Fruit fly (Drosophila melanogaster) whole organism: ENCODE data around the gene uncNacbeta.

Source experiments
- CG8478 ChIP-seq: fragments of >200 bp; optimal IDR thresholded peaks from 2 replicates; lab custom pipeline; 2018; ENCODE audit warnings: inconsistent platforms
- Dll ChIP-seq: fragments of >200 bp; optimal IDR thresholded peaks from 2 replicates; lab custom pipeline; 2017
- EcR ChIP-seq, 2 experiments: fragments of >200 bp; optimal IDR thresholded peaks; 2 replicates each; lab custom pipeline; 2017; ENCODE audit warnings: missing biosample characterization in 2 of 2, missing genetic modification characterization in 2 of 2, missing genetic modification reagents in 2 of 2
- pan ChIP-seq: fragments of >200 bp; optimal IDR thresholded peaks from 2 replicates; lab custom pipeline; 2017
- psq ChIP-seq: fragments of >200 bp; optimal IDR thresholded peaks from 2 replicates; lab custom pipeline; 2017
- usp ChIP-seq: fragments of >200 bp; optimal IDR thresholded peaks from 2 replicates; lab custom pipeline; 2017; ENCODE audit warnings: missing biosample characterization, missing genetic modification characterization, mixed read lengths

The uncNacbeta gene

DNA sequence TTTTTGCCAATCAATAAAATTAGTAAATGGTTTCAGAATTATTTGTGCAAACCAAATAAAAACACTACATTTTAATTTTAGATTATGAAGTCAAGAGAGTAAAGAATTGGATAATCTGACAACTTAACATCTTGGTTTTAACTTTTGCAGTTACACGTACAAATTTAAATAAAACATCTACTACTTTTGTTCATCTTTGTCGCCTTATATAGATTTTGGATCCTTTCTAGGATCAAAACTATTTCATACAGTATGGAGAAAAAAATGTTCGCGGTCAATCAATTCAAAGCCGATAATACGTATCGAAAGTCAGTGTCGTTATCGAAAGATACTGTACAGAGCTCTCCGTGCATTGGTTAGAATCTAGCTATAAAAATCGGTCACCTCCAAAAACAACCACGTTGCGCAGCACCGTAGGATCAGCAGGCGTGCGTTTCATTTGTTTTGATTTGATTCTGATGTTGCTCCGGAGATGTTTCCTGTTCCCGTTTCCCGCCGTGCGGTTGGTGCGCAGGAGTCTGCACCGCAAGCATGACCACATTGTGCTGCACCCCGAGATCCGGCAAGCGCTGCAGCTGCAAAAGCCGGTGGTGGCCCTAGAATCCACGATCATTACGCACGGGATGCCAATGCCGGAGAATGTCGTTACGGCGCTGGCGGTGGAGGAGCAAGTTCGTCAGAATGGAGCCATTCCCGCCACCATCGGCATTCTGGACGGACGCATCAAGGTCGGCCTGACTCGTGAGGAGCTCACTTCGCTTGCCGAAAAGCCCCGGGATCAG, at the start of gene uncNacbeta, which contains the start of gene CG2794:
uncNacbeta (minus strand) TSS at position 51 of the 782 bp plus-strand sequence.
CG2794 (plus strand) TSS at position 395 of the 782 bp plus-strand sequence.
- TF ChIP-seq CG8478 (no peak), EcR (GFP tag; optimal IDR thresholded peaks at IDR 0.05; lab: Kevin White, UChicago) (no peak), pan (lab: Kevin White, UChicago) (no peak), usp (GFP tag; lab: Kevin White, UChicago) (no peak), psq (no peak), Dll (lab: Kevin White, UChicago) (no peak)

DNA sequence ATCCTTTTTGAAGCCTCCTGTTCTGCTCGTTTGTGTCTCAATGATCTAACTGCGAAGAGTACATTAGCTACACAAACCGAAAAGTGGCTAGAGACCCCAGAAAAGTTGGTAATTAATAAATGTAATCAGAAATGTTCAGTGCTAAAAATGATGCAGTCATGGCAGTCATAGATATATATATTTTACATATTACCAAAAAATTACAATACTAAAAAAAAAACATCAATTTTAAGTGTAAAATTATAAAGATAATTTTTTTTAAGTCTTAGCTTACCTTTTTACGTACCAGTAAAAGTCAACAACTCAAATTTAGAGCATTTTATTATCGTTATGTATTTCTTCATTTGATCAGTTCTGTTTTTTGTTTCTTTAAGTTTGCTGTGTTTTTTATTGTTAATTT, 49.2 kb upstream of the uncNacbeta start:
- TF ChIP-seq CG8478: no peak
- no peak for TF ChIP-seq EcR (GFP tag; optimal IDR thresholded peaks at IDR 0.05; lab: Kevin White, UChicago)

dm6 chr2L:609497-609896, 45.9 kb upstream of the uncNacbeta start:
- TF ChIP-seq pan (lab: Kevin White, UChicago) (no peak), CG8478 (no peak), Dll (lab: Kevin White, UChicago) (no peak), EcR (GFP tag; optimal IDR thresholded peaks at IDR 0.05; lab: Kevin White, UChicago) (no peak), usp (GFP tag; lab: Kevin White, UChicago) (no peak), psq (no peak)

dm6 chr2L:608143-608542, 44.5 kb upstream of the uncNacbeta start:
- TF ChIP-seq usp (GFP tag; lab: Kevin White, UChicago) (no peak), psq (no peak), Dll (lab: Kevin White, UChicago) (no peak), CG8478 (no peak), EcR (GFP tag; optimal IDR thresholded peaks at IDR 0.05; lab: Kevin White, UChicago) (no peak), pan (lab: Kevin White, UChicago) (no peak)

DNA sequence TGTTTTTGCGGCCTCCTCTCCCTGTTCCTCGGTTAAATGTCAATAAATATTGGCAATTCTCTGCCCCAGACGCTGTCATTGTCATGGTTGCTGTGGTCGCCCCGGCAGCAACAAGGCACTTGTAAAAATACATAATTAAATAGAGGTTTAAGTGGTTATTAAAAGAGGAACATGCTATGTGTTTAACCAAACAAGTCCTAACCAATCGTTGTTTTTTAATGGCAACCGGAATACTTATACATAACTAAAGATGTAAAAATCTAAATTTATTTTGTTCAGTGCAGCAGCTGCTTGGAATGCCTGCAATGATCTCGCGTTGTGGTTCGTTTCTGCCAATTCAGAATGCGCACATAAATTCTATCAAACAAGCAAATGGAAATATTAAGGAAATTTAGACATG, 43.3 kb upstream of the uncNacbeta start:
- TF ChIP-seq pan (lab: Kevin White, UChicago) (no peak), psq (no peak), EcR (GFP tag; optimal IDR thresholded peaks at IDR 0.05; lab: Kevin White, UChicago) (no peak), usp (GFP tag; lab: Kevin White, UChicago) (no peak)

DNA sequence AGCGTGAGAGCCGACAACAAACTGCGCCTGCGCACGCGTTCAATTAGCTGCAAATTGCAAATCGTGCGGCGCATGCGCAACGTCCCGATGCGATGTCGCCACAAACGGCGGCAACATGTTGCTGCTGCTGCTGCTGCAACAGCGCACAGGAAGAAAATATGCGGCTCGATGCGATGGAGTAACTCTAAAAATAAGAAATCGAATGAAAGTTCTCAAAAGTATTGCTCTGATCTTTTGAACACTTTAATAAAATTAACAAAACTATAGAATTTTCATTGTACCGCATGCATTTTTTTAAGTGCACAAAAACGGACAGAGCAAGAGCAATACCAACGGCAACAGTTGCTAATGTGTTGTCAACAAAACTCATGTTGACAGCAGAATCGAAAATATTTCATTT, 42.5 kb upstream of the uncNacbeta start:
- TF ChIP-seq CG8478 (no peak), pan (lab: Kevin White, UChicago) (no peak), psq (no peak), usp (GFP tag; lab: Kevin White, UChicago) (no peak), EcR (GFP tag; optimal IDR thresholded peaks at IDR 0.05; lab: Kevin White, UChicago) (no peak), Dll (lab: Kevin White, UChicago) (no peak)

DNA sequence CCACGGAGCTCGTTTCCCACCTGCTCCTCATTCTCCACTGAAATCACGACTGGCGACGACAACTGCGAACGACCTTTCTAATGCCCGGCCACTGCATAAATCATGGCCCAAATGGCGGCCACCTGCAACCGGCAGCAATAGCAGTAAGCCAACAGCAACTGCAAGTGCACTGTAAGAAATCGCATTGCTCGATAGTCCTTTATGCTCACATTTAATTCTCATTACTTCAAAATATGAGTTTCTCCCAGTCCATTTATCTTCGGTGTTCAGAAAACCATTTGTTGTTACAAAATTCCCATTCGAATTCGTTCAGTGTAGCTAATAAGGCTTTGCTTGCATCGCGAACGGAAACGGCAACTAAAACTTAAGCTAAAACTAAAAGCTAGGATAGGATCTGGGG, 40.4 kb upstream of the uncNacbeta start:
- TF ChIP-seq Dll (lab: Kevin White, UChicago) (no peak), usp (GFP tag; lab: Kevin White, UChicago) (no peak), EcR (GFP tag; optimal IDR thresholded peaks at IDR 0.05; lab: Kevin White, UChicago) (no peak), CG8478 (no peak), pan (lab: Kevin White, UChicago) (no peak), psq (no peak)

dm6 chr2L:602439-602879, 38.8 kb upstream of the uncNacbeta start, which contains the start of gene CG13689:
Gene CG13689 (plus strand): TSS chr2L:602813.
- no peak for TF ChIP-seq usp (GFP tag; lab: Kevin White, UChicago)
- no peak for TF ChIP-seq Dll (lab: Kevin White, UChicago)
- no peak for TF ChIP-seq psq
- TF ChIP-seq CG8478: no peak
- TF ChIP-seq pan (lab: Kevin White, UChicago): no peak
- no peak for TF ChIP-seq EcR (GFP tag; optimal IDR thresholded peaks at IDR 0.05; lab: Kevin White, UChicago)

DNA sequence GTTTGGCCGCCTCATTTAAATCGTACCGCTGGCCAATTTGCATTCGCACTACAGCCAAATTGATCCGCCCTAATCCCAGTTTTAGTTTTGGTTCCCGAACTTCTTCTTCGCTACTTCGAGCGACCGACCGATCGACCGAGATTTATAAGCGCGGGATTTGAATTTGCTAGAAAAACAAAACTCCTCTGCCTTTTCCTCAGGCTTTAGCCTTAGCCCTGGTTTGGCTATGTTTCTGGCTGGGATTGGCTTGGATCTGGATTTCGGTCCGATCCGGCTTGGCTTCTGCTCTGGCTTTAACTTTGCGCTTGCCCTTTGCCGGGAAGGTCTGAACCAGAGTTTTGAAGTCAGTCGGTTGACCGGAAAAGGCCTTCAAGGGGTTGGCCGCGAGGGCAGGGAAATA, 38.2 kb upstream of the uncNacbeta start:
- TF ChIP-seq EcR (GFP tag; optimal IDR thresholded peaks at IDR 0.05; lab: Kevin White, UChicago): no peak
- no peak for TF ChIP-seq CG8478
- no peak for TF ChIP-seq Dll (lab: Kevin White, UChicago)
- TF ChIP-seq pan (lab: Kevin White, UChicago): no peak
- no peak for TF ChIP-seq usp (GFP tag; lab: Kevin White, UChicago)

dm6 chr2L:597771-598170, 34.2 kb upstream of the uncNacbeta start:
- TF ChIP-seq pan (lab: Kevin White, UChicago) (no peak), Dll (lab: Kevin White, UChicago) (no peak), EcR (GFP tag; optimal IDR thresholded peaks at IDR 0.05; lab: Kevin White, UChicago) (no peak), CG8478 (no peak), psq (no peak), usp (GFP tag; lab: Kevin White, UChicago) (no peak)

- TF ChIP-seq usp (GFP tag; lab: Kevin White, UChicago): no peak
- TF ChIP-seq CG8478: no peak
- TF ChIP-seq pan (lab: Kevin White, UChicago): no peak
- no peak for TF ChIP-seq psq
- no peak for TF ChIP-seq Dll (lab: Kevin White, UChicago)
- no peak for TF ChIP-seq EcR (GFP tag; optimal IDR thresholded peaks at IDR 0.05; lab: Kevin White, UChicago)
These were observed 31.2 kb upstream of the uncNacbeta start, which contains the start of gene Gsc for dm6 chr2L:594635-595384. Gene Gsc (minus strand): TSS chr2L:594685.

DNA sequence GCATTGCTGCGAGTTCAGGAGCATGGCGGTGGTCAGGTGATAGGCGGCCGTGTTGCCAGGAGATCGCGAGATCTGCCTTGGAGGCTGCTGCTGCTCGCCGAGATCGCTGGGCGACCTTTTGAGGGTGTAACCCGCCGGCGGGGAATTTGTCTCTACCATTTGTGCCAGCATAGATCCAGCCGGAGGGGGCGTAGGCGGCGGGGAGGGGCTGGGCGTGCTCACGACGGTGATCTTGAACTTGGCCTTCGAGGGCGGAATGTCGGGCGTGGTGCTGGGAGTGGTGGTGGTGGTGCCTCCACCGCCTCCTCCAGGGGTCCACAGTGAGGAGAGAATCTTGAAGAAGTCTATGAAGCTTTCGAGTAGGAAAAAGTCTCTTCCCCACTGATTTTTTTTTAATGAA, 30.4 kb upstream of the uncNacbeta start:
- TF ChIP-seq Dll (lab: Kevin White, UChicago) (no peak), CG8478 (no peak), pan (lab: Kevin White, UChicago) (no peak), EcR (GFP tag; optimal IDR thresholded peaks at IDR 0.05; lab: Kevin White, UChicago) (no peak), psq (no peak), usp (GFP tag; lab: Kevin White, UChicago) (no peak)
